In genomic region chr3L:7890567-7890966, dm6 we compare ENCODE assay signal across 2 fruit fly cellular contexts.
TF ChIP-seq lines count a peak whose summit lies in the region.

No protein-coding gene starts in this region.

- no peak for TF ChIP-seq CTCF in whole organism, embryonic (GFP tag; optimal IDR thresholded peaks at IDR 0.05; lab: Kevin White, UChicago)

TF ChIP-seq in whole organism, embryonic, 481 proteins besides CTCF, POLR2A, EP300 and RAD21:
- no peak for TF ChIP-seq CG31365 (tag; optimal IDR thresholded peaks at IDR 0.05; lab: Kevin White, UChicago)
- TF ChIP-seq Mad (GFP tag; optimal IDR thresholded peaks at IDR 0.05; lab: Kevin White, UChicago) = no peak
- no peak for TF ChIP-seq pfk (GFP tag; optimal IDR thresholded peaks at IDR 0.05; lab: Kevin White, UChicago)
- peak; percentile 58 for TF ChIP-seq CG2712 (tag; optimal IDR thresholded peaks at IDR 0.05; lab: Kevin White, UChicago)
- peak; percentile 54 for TF ChIP-seq CG18262 (tag; optimal IDR thresholded peaks at IDR 0.05; lab: Kevin White, UChicago)
- no peak for TF ChIP-seq Adf1 (GFP tag; IDR thresholded peaks at IDR 0.05; lab: Robert Waterston, UW)
- peak; percentile 8 for TF ChIP-seq sens (GFP tag; lab: Kevin White, UChicago)
- peak; percentile 1 for TF ChIP-seq CG9727 (GFP tag; optimal IDR thresholded peaks at IDR 0.05; lab: Kevin White, UChicago)
- peak; percentile 42; the same call in 1 of the 2 replicates for TF ChIP-seq Xrp1 (GFP tag; IDR thresholded peaks at IDR 0.05; lab: Robert Waterston, UW)
- TF ChIP-seq CG10543 (GFP tag; optimal IDR thresholded peaks at IDR 0.05; lab: Kevin White, UChicago) = no peak
- TF ChIP-seq pan (optimal IDR thresholded peaks at IDR 0.05; lab: Kevin White, UChicago) = no peak
- no peak for TF ChIP-seq pan (GFP tag; optimal IDR thresholded peaks at IDR 0.05 in 1 of 2, IDR thresholded peaks at IDR 0.05 in 1 of 2)
- TF ChIP-seq zfh1 (GFP tag; IDR thresholded peaks at IDR 0.05; lab: Robert Waterston, UW) = 0 out of 3 replicates have a peak, but pooled peaks have one; percentile 38

TF ChIP-seq in whole organism, pupa, 21 proteins besides CTCF, POLR2A, EP300 and RAD21:
- TF ChIP-seq CG34367 (tag; optimal IDR thresholded peaks at IDR 0.05; lab: Kevin White, UChicago) = no peak
- peak; percentile 21 for TF ChIP-seq CG14655 (GFP tag; optimal IDR thresholded peaks at IDR 0.05; lab: Kevin White, UChicago)
